Fruit fly (Drosophila melanogaster): ENCODE measurements around the gene CG5704.

CG5704 gene

DNA sequence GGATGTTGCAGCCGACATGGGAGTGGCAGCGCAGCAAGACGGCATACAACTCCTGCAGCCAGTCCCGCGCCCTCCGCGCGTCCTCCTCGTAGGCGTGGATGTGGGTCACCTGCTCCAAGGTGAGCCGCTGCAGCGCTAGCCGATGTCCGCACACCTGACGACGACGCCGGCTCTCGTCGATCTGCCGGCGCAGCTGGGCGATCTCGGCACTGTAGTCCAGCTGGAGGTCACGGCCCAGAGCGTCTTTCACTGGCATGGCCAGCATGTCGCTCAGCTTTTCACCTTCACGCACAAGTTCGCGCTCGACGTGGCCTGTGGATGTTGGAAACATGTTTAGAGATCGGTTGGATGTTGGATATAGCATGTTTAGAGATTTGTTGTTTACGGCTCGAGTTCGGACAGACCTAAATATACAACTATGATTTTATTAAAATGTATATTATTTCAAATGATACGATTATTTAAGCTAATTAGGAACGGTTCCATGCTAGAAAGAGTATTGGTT is 13.3 kb downstream of the CG5704 start:
- no peak for TF ChIP-seq CG17801 (GFP tag; optimal IDR thresholded peaks at IDR 0.05; ENCODE audit: partially characterized antibody)

DNA sequence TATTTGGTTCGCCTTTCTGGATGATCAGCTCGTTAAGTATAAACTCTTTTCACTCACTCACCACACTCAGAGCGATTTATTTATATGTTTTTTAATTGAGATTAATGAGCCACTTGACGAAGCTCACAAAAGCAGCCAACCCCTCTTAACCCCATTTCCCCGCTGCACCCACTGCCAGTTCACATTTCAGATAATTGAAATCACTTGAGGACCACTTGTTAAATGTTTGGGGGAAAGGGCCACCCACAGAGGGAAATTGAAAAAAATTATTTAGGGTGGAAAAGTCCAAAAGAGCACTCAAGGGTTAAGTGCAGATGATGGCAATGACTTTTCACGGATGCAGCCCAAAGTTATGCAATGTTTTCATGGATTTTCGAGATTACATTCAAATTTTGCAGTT is 18.0 kb downstream of the CG5704 start:
- no peak for TF ChIP-seq CG17801 (GFP tag; optimal IDR thresholded peaks at IDR 0.05; ENCODE audit: partially characterized antibody)

DNA sequence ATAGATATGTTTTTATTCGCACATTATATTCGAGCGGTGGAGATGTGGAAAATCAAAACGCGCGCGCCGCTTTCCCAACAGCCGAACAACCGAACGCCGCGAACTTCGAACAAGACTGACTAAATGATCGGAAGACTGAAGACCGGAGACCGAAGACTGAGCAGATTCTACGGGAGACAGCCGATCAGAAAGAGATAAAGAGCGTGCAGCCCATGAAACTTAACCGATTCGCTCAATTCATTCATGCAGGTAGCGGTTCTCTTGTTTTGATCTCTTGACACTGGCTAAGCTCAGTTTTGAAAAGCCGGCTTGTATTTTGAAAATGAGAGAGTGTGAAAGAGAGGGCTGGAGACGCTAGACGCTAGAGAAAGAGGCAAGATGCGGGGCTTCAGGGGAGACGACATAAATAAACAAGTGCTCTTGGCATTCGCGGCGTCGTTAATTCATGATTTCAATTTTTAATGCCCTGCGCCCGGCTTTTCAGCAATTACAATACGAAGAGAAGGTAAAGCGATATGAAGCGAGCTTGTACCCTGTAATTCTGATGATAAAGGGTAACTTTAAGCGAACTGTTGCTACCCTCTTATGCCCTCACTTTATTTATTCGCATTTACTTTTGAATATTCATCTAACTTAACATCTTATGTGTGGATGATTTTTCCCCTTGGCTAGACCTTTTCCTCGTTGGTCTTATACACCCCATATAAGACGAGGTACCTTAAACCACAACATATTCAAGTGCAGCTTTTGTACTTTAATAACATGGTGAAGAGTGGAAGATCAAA is 19.0 kb downstream of the CG5704 start, which contains the start of gene zormin:
Gene zormin, minus strand, starts transcription at position 113 of the 785 bp plus-strand sequence.
- TF ChIP-seq CG17801 (GFP tag; optimal IDR thresholded peaks at IDR 0.05; ENCODE audit: partially characterized antibody): no peak

DNA sequence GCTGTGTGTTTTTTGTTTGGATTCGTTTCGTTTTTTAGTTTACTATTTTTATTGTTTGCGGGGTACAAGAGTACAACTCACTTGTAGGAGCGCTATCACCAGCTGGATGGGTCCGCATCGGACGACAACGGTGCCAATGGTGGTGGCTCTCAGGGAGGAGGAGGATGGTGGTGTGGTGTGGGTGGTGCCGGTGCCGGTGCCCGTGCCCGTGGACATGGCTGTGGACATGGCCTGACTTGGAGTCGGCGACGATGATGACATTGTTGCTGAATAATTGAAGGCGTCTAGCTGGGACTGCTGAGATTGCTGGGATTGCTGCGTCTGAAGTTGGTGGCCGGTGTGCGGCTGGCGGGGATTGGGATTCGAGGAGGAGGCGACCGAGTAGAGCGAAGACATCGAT is 21.1 kb downstream of the CG5704 start:
- TF ChIP-seq CG17801 (GFP tag; optimal IDR thresholded peaks at IDR 0.05; ENCODE audit: partially characterized antibody): no peak

DNA sequence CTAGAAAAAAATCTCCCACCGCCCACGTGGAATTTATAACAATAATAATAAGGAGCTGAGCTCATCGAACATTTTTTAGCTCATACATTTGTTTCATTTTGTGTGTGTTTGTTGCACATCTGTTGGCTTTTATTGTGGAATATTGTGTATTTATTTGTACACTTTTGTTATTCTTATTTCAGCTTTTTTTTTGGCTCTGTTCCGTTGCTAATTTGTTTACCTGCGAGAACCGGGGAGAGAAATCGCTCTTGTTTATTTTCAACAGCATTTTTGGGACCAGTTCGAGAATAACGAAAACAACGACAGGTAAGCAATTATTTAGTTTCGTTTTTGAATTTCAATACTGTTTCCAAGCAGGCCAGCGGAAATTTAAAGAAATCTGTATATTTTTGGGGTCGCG is 23.0 kb downstream of the CG5704 start:
- TF ChIP-seq CG17801 (GFP tag; optimal IDR thresholded peaks at IDR 0.05; ENCODE audit: partially characterized antibody): no peak

DNA sequence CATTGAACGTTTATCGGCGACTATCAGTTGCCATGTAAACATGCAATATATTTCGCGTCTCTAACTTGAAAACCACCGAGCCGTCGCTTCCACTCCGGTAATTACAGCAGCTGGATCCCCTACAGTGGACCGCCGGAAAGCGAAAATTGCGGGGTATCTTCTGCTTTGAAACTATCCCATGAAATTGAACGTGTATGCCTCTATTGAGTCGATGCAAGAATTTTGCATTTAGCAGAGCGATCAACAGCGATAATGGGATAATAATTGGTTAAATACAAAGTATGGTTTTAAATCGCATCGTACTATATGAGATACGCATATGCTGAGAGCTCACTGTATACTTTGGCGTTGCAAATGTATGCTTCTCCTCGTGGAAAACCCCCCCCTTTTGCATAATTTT is 25.8 kb downstream of the CG5704 start:
- TF ChIP-seq CG17801 (GFP tag; optimal IDR thresholded peaks at IDR 0.05; ENCODE audit: partially characterized antibody): no peak

DNA sequence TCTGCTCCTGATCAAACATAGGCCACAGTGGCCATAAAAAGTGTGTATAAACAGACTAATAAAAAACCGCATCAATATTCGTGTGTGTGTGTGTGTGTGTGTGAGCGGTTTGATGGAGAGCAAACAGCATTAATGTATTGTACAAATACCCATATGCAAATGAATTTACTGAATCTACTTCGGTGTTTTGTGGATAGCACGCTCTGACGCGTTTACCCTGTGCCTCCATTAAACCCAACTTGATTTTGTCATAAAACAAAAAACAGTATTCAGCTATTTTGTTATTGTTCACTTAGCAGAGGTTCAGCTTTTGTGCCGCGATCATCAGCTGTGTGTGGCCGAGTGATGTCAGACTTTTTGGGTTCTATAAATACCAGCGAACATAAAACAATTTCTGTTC is 26.4 kb downstream of the CG5704 start:
- TF ChIP-seq CG17801 (GFP tag; optimal IDR thresholded peaks at IDR 0.05; ENCODE audit: partially characterized antibody): no peak

DNA sequence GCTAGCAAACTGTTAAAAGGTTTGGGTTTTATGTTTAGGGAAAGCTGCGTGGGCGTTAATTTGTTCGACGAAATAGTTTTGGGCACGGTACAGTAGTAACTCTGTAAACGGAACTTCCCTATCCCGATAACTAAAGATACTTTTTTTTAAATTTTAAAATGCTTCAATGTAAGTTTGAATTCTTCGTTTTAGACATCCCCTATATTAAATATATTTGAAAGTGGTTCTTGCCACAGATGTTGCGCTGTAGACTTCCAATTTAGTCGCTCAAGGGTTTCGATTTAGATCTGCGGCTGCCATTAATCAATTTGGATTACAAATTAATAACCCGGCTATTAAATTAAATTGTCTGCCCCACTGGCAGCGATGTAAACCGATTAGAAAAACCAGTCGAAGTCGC is 28.3 kb downstream of the CG5704 start:
- TF ChIP-seq CG17801 (GFP tag; optimal IDR thresholded peaks at IDR 0.05; ENCODE audit: partially characterized antibody): no peak

DNA sequence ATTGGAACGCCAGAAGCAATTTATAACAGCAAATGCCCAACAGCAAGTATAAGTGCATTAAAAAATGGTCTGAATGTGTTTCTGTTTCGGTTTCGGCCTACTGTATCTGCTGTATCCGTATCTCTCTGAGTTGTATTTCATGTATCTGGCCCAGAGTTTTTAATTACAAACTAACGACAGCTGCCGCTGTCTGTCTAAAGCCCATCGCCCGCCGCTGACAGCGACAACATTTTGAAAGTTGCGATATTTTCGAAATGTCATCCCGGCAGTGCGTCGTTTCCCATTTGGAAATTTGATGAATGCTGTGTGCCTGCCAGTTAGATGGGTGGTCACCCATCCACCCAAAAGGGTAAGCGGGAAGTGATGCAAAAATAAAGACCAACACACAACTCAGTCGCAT is 34.4 kb downstream of the CG5704 start:
- no peak for TF ChIP-seq CG17801 (GFP tag; optimal IDR thresholded peaks at IDR 0.05; ENCODE audit: partially characterized antibody)

DNA sequence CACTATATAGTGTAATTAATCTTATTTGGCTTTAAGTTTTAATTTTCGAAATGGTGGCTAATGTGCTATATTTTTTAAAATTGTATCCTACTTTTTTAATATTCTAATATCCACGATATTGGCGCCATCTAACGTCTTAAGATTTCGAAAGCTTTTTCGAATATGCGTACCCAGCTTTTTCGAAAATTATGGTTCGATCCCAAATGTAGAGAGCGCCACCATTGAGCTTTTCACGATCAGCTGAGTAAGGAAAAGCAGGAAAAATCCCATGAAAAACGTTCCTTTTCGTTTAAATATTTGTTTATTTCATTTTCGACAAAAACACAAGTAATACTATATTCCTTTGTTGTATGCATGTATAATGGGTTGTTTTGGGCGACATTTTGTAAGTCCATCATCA is 48.4 kb downstream of the CG5704 start:
- TF ChIP-seq CG17801 (GFP tag; optimal IDR thresholded peaks at IDR 0.05; ENCODE audit: partially characterized antibody): no peak

DNA sequence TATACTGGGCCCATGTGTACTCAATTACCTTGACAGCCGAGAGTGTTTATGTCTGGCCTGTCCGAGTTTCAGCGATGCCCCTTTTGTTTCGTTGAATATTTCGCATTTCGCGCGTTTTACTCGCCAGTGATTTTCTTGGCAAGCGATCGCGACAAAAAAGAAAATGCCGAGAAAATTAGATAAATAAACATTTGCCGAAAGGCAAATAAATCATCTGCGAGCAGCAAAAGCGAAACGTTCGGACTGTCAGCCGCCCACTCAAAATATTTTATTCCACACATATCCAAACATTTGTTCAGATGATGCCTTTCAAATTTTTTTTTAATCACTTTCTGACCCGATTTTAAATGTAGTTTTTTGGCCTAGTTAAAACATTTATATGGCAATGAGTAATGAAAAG is 49.0 kb downstream of the CG5704 start:
- TF ChIP-seq CG17801 (GFP tag; optimal IDR thresholded peaks at IDR 0.05; ENCODE audit: partially characterized antibody): no peak

All from ovary, adult (tissue).